Fruit fly (Drosophila melanogaster) whole organism, wandering third instar larva: ENCODE data around the gene CG5188.

Experiments
- Abd-B ChIP-seq: fragments of >200 bp; optimal IDR thresholded peaks from 2 replicates; lab custom pipeline; 2017; ENCODE audit warnings: missing biosample characterization, missing genetic modification characterization
- CG32264 ChIP-seq: fragments of 200-800 bp; sonication (Bioruptor generic); optimal IDR thresholded peaks from 2 replicates; lab custom pipeline; 2016; ENCODE audit warnings: missing biosample characterization, missing genetic modification characterization
- CG9705 ChIP-seq: fragments of 200-800 bp; sonication (Bioruptor generic); optimal IDR thresholded peaks from 2 replicates; lab custom pipeline; 2018; ENCODE audit warnings: missing biosample characterization, mild to moderate bottlenecking, missing genetic modification characterization
- CrebA ChIP-seq: fragments of 200-800 bp; sonication (Bioruptor generic); optimal IDR thresholded peaks from 2 replicates; lab custom pipeline; 2016; ENCODE audit warnings: missing biosample characterization, mild to moderate bottlenecking, missing genetic modification characterization, borderline replicate concordance
- Dfd ChIP-seq: fragments of >200 bp; optimal IDR thresholded peaks from 2 replicates; lab custom pipeline; 2017; ENCODE audit warnings: missing biosample characterization, missing genetic modification characterization
- Dif ChIP-seq: fragments of 200-275, 200-300 bp; sonication (Bioruptor generic); optimal IDR thresholded peaks from 2 replicates; lab custom pipeline; 2018; ENCODE audit warnings: missing biosample characterization, missing genetic modification characterization; ENCODE audit not compliant: partially characterized antibody
- GATAd ChIP-seq: sonication (Bioruptor generic); optimal IDR thresholded peaks from 2 replicates; lab custom pipeline; 2016; ENCODE audit warnings: missing biosample characterization, missing genetic modification characterization
- HLH106 ChIP-seq: fragments of 200-800 bp; optimal IDR thresholded peaks from 3 replicates; lab custom pipeline; 2019; ENCODE audit warnings: missing biosample characterization, mild to moderate bottlenecking, missing genetic modification characterization, moderate library complexity
- Hnf4 ChIP-seq: fragments of 200-800 bp; sonication (Bioruptor generic); optimal IDR thresholded peaks from 2 replicates; lab custom pipeline; 2016; ENCODE audit warnings: missing biosample characterization, mild to moderate bottlenecking, missing genetic modification characterization
- Hr78 ChIP-seq: fragments of >200 bp; optimal IDR thresholded peaks from 2 replicates; lab custom pipeline; 2017; ENCODE audit warnings: missing biosample characterization, missing genetic modification characterization
- Hr83 ChIP-seq: fragments of 200-300 bp; sonication (Bioruptor generic); optimal IDR thresholded peaks from 2 replicates; lab custom pipeline; 2016; ENCODE audit warnings: missing biosample characterization, mild to moderate bottlenecking, missing genetic modification characterization, moderate library complexity; ENCODE audit not compliant: poor library complexity, severe bottlenecking
- Jra ChIP-seq: sonication (Bioruptor generic); optimal IDR thresholded peaks from 2 replicates; lab custom pipeline; 2016; ENCODE audit warnings: missing biosample characterization, missing genetic modification characterization
- Mio ChIP-seq: sonication (Bioruptor generic); optimal IDR thresholded peaks from 2 replicates; lab custom pipeline; 2016; ENCODE audit warnings: missing biosample characterization, missing genetic modification characterization
- Myc ChIP-seq: fragments of >200 bp; optimal IDR thresholded peaks from 2 replicates; lab custom pipeline; 2017
- N ChIP-seq: fragments of >200 bp; optimal IDR thresholded peaks from 2 replicates; lab custom pipeline; 2018; ENCODE audit warnings: missing biosample characterization, missing external identifiers, missing genetic modification characterization
- OdsH ChIP-seq: fragments of 200-800 bp; sonication (Bioruptor generic); optimal IDR thresholded peaks from 2 replicates; lab custom pipeline; 2016; ENCODE audit warnings: missing biosample characterization, mild to moderate bottlenecking, missing genetic modification characterization
- Rel ChIP-seq, 2 experiments: fragments of 200-800 bp; sonication (Bioruptor generic) in 1 of 2; optimal IDR thresholded peaks; 2 replicates in 1 of 2; 3 replicates in 1 of 2; lab custom pipeline; 2016 to 2019; ENCODE audit warnings: mild to moderate bottlenecking in 2 of 2, missing biosample characterization in 2 of 2, missing genetic modification characterization in 2 of 2, moderate library complexity in 1 of 2
- Sp1 ChIP-seq: fragments of 200-800 bp; sonication (Bioruptor generic); optimal IDR thresholded peaks from 3 replicates; lab custom pipeline; 2019; ENCODE audit warnings: missing biosample characterization, mild to moderate bottlenecking, missing genetic modification characterization, moderate library complexity
- Vsx2 ChIP-seq: fragments of 200-300, 225-300 bp; sonication (Bioruptor generic); optimal IDR thresholded peaks from 2 replicates; lab custom pipeline; 2018; ENCODE audit warnings: missing biosample characterization, missing genetic modification characterization; ENCODE audit not compliant: partially characterized antibody
- br ChIP-seq: fragments of 200-800 bp; sonication (Bioruptor generic); optimal IDR thresholded peaks from 2 replicates; lab custom pipeline; 2016; ENCODE audit warnings: missing biosample characterization, missing genetic modification characterization
- brk ChIP-seq: fragments of 200-800 bp; sonication (Bioruptor generic); optimal IDR thresholded peaks from 2 replicates; lab custom pipeline; 2016; ENCODE audit warnings: missing biosample characterization, mild to moderate bottlenecking, missing genetic modification characterization
- dl ChIP-seq, 2 experiments: fragments of 175-275, 200-275 bp in 1 of 2; fragments of 200-275 bp in 1 of 2; sonication (Bioruptor generic); optimal IDR thresholded peaks; lab custom pipeline; 2018; ENCODE audit warnings: mild to moderate bottlenecking in 2 of 2, missing biosample characterization in 2 of 2, missing genetic modification characterization in 2 of 2, moderate library complexity in 2 of 2; ENCODE audit not compliant: partially characterized antibody in 2 of 2, insufficient read depth in 1 of 2
- dmrt93B ChIP-seq: fragments of 200-800 bp; sonication (Bioruptor generic); optimal IDR thresholded peaks from 2 replicates; lab custom pipeline; 2018; ENCODE audit warnings: missing biosample characterization, mild to moderate bottlenecking, missing genetic modification characterization
- dsf ChIP-seq: sonication (Bioruptor generic); optimal IDR thresholded peaks from 2 replicates; lab custom pipeline; 2016; ENCODE audit warnings: missing biosample characterization, missing genetic modification characterization, borderline replicate concordance
- ey ChIP-seq: fragments of 200-800 bp; sonication (Bioruptor generic); optimal IDR thresholded peaks from 2 replicates; lab custom pipeline; 2016; ENCODE audit warnings: missing biosample characterization, missing genetic modification characterization
- foxo ChIP-seq, 2 experiments: fragments of 200-800 bp; sonication (Bioruptor generic); optimal IDR thresholded peaks; 2 replicates in 1 of 2; 3 replicates in 1 of 2; lab custom pipeline; 2016 to 2017; ENCODE audit warnings: missing biosample characterization in 2 of 2, missing genetic modification characterization in 2 of 2
- fru ChIP-seq: fragments of 200-800 bp; sonication (Bioruptor generic); optimal IDR thresholded peaks from 3 replicates; lab custom pipeline; 2016; ENCODE audit warnings: missing biosample characterization, mild to moderate bottlenecking, missing genetic modification characterization
- h ChIP-seq: fragments of 200-800 bp; sonication (Bioruptor generic); optimal IDR thresholded peaks from 3 replicates; lab custom pipeline; 2016; ENCODE audit warnings: missing biosample characterization, mild to moderate bottlenecking, missing genetic modification characterization
- jim ChIP-seq: fragments of 175-275, 200-325 bp; sonication (Bioruptor generic); optimal IDR thresholded peaks from 2 replicates; lab custom pipeline; 2016; ENCODE audit warnings: missing biosample characterization, mild to moderate bottlenecking, missing genetic modification characterization
- lola ChIP-seq: fragments of >200 bp; optimal IDR thresholded peaks from 2 replicates; lab custom pipeline; 2017; ENCODE audit warnings: missing biosample characterization, missing genetic modification characterization
- pan ChIP-seq: fragments of >200 bp; optimal IDR thresholded peaks from 2 replicates; lab custom pipeline; 2017
- psq ChIP-seq: fragments of 200-800 bp; sonication (Bioruptor generic); optimal IDR thresholded peaks from 3 replicates; lab custom pipeline; 2017; ENCODE audit warnings: missing biosample characterization, mild to moderate bottlenecking, missing genetic modification characterization, moderate library complexity
- rgr ChIP-seq: fragments of 200-800 bp; sonication (Bioruptor generic); optimal IDR thresholded peaks from 3 replicates; lab custom pipeline; 2016; ENCODE audit warnings: missing biosample characterization, mild to moderate bottlenecking, missing genetic modification characterization
- sage ChIP-seq: fragments of 200-800 bp; sonication (Bioruptor generic); optimal IDR thresholded peaks from 2 replicates; lab custom pipeline; 2016; ENCODE audit warnings: missing biosample characterization, mild to moderate bottlenecking, missing genetic modification characterization
- sv ChIP-seq: fragments of 200-800 bp; sonication (Bioruptor generic); optimal IDR thresholded peaks from 3 replicates; lab custom pipeline; 2016; ENCODE audit warnings: missing biosample characterization, missing genetic modification characterization
- tai ChIP-seq: sonication (Bioruptor generic); optimal IDR thresholded peaks from 2 replicates; lab custom pipeline; 2016; ENCODE audit warnings: missing biosample characterization, missing genetic modification characterization
- usp ChIP-seq: fragments of >200 bp; optimal IDR thresholded peaks from 2 replicates; lab custom pipeline; 2017; ENCODE audit warnings: missing biosample characterization, missing genetic modification characterization
- woc ChIP-seq: sonication (Bioruptor generic); optimal IDR thresholded peaks from 2 replicates; lab custom pipeline; 2016; ENCODE audit warnings: missing biosample characterization, mild to moderate bottlenecking, missing genetic modification characterization

CG5188 gene

DNA sequence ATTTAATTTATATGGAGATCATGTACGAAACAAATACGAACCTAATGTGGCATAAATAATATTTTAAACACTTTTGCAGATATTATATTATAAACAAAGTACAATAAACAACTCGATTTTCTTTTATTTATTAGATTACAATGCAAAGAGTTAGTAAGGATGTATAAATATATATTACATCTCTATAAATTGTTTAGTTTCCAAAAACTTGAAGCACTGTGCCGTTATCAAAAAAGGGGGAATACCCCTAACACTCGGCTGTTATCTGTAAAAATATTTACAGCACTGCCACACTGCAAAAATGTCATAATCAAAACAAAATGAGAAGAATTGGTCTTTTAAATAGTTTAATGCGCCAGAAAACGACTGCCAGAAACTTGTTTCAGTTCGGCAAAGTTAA is at the start of gene CG5188:
Gene CG5188 (plus strand): TSS at position 302 of the 400 bp plus-strand sequence.
- no peak for TF ChIP-seq Rel (GFP tag; optimal IDR thresholded peaks at IDR 0.05; lab: Kevin White, UChicago)
- TF ChIP-seq Rel (tag; optimal IDR thresholded peaks at IDR 0.05; lab: Kevin White, UChicago) = peak; percentile 82
- TF ChIP-seq ey (GFP tag; lab: Kevin White, UChicago) = peak; percentile 28
- peak in 1 of 2 experiments; percentile 56 for TF ChIP-seq foxo (GFP tag; optimal IDR thresholded peaks at IDR 0.05; lab: Kevin White, UChicago)
- TF ChIP-seq OdsH (GFP tag; lab: Kevin White, UChicago) = peak; percentile 44
- TF ChIP-seq woc (GFP tag; lab: Kevin White, UChicago) = peak; percentile 41
- peak; percentile 43 for TF ChIP-seq Hnf4 (GFP tag; lab: Kevin White, UChicago)
- TF ChIP-seq Vsx2 (GFP tag; lab: Kevin White, UChicago) = no peak
- TF ChIP-seq rgr = peak; percentile 40
- TF ChIP-seq psq (GFP tag; lab: Kevin White, UChicago) = peak; percentile 72
- peak; percentile 43 for TF ChIP-seq Sp1 (GFP tag; lab: Kevin White, UChicago)
- TF ChIP-seq dmrt93B (GFP tag; lab: Kevin White, UChicago) = no peak
- TF ChIP-seq CrebA (GFP tag; lab: Kevin White, UChicago) = no peak
- peak; percentile 51 for TF ChIP-seq HLH106 (tag; lab: Kevin White, UChicago)

DNA sequence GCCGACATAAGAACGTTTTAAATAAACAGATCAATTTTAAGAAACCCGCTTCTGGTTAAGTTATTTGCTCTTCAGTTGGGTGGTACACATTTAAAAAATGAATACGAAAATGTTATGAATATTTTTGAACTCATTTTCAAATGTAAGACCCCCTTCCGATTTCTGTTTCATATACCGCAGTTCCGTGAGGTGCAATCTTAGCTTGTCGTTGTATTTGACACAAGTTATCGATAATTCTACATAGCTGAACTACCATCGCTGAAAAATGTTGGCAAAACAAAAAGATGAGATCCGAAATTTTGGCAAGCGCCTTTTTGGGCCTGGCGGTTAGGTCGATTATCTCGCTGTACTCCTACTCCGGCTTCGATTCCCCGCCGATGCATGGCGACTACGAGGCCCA is 48.8 kb upstream of the CG5188 start, which contains the start of gene gny:
Gene gny (plus strand): TSS at position 239 of the 400 bp plus-strand sequence.
- no peak for TF ChIP-seq dl (GFP tag; optimal IDR thresholded peaks at IDR 0.05; lab: Kevin White, UChicago; ENCODE audit: insufficient read depth in 1 of 2, partially characterized antibody in 2 of 2)
- TF ChIP-seq CG9705 = no peak
- no peak for TF ChIP-seq Rel (GFP tag; optimal IDR thresholded peaks at IDR 0.05; lab: Kevin White, UChicago)
- peak; percentile 1 for TF ChIP-seq Rel (tag; optimal IDR thresholded peaks at IDR 0.05; lab: Kevin White, UChicago)
- TF ChIP-seq jim = no peak
- no peak for TF ChIP-seq N (GFP tag; lab: Kevin White, UChicago)
- TF ChIP-seq CG32264 (GFP tag; lab: Kevin White, UChicago) = no peak
- TF ChIP-seq usp (GFP tag; lab: Kevin White, UChicago) = no peak

DNA sequence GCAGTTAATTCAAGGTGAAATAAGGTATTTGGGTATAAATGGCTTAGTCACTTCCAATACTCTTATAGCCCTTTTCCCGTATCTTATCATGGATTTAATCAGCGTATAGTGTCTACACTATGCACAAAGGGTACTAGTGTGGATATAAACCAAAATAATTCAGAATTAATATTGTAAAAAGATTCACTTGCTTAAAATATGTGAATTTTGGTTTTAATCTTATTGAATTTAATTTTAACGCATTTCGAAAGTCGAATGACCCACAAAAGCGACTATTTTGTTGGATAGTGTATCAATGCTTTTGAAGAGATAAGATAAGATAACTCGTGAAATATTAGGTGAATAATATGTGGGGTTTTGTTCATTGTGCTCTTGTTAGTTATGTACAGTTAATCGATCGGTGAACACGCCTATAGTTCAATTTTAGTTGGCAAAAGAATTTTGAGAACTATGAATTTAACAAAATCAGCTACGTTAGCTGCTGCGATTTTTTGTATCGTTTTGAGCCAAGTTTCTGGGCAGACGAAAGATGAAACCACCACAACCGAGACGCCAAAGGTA is 46.7 kb upstream of the CG5188 start, which contains the start of gene CG5096:
Gene CG5096 (plus strand): TSS at position 374 of the 561 bp plus-strand sequence.
- TF ChIP-seq woc (GFP tag; lab: Kevin White, UChicago) = peak; percentile 56
- no peak for TF ChIP-seq jim
- no peak for TF ChIP-seq usp (GFP tag; lab: Kevin White, UChicago)
- no peak for TF ChIP-seq Rel (GFP tag; optimal IDR thresholded peaks at IDR 0.05; lab: Kevin White, UChicago)
- TF ChIP-seq Rel (tag; optimal IDR thresholded peaks at IDR 0.05; lab: Kevin White, UChicago) = peak; percentile 96
- peak; percentile 4 for TF ChIP-seq dsf (GFP tag; lab: Kevin White, UChicago)
- peak; percentile 85 for TF ChIP-seq rgr
- TF ChIP-seq Mio (GFP tag; lab: Kevin White, UChicago) = no peak
- TF ChIP-seq GATAd (GFP tag; lab: Kevin White, UChicago) = no peak
- TF ChIP-seq Hnf4 (GFP tag; lab: Kevin White, UChicago) = peak; percentile 67
- TF ChIP-seq pan (lab: Kevin White, UChicago) = no peak
- TF ChIP-seq fru (GFP tag; lab: Kevin White, UChicago) = peak; percentile 90
- no peak for TF ChIP-seq Vsx2 (GFP tag; lab: Kevin White, UChicago)
- no peak for TF ChIP-seq N (GFP tag; lab: Kevin White, UChicago)
- peak; percentile 74 for TF ChIP-seq HLH106 (tag; lab: Kevin White, UChicago)
- TF ChIP-seq brk (GFP tag; lab: Kevin White, UChicago) = peak; percentile 69
- TF ChIP-seq tai = peak; percentile 11
- no peak for TF ChIP-seq CG9705
- TF ChIP-seq dmrt93B (GFP tag; lab: Kevin White, UChicago) = no peak
- peak; percentile 38 for TF ChIP-seq sage (GFP tag; lab: Kevin White, UChicago)
- no peak for TF ChIP-seq br (GFP tag; lab: Kevin White, UChicago)
- TF ChIP-seq CG32264 (GFP tag; lab: Kevin White, UChicago) = peak; percentile 33
- peak; percentile 80 for TF ChIP-seq Sp1 (GFP tag; lab: Kevin White, UChicago)
- TF ChIP-seq ey (GFP tag; lab: Kevin White, UChicago) = peak; percentile 80
- TF ChIP-seq h = peak; percentile 91
- no peak for TF ChIP-seq Dfd (GFP tag; lab: Kevin White, UChicago)
- TF ChIP-seq Abd-B (GFP tag; lab: Kevin White, UChicago) = no peak
- TF ChIP-seq Hr83 (GFP tag; lab: Kevin White, UChicago) = no peak
- TF ChIP-seq Dif (GFP tag; lab: Kevin White, UChicago) = no peak
- TF ChIP-seq Hr78 (GFP tag; lab: Kevin White, UChicago) = no peak
- TF ChIP-seq lola (GFP tag; lab: Kevin White, UChicago) = no peak
- TF ChIP-seq dl (GFP tag; optimal IDR thresholded peaks at IDR 0.05; lab: Kevin White, UChicago; ENCODE audit: insufficient read depth in 1 of 2, partially characterized antibody in 2 of 2) = no peak
- TF ChIP-seq sv (GFP tag; lab: Kevin White, UChicago) = peak; percentile 77
- TF ChIP-seq CrebA (GFP tag; lab: Kevin White, UChicago) = no peak
- TF ChIP-seq OdsH (GFP tag; lab: Kevin White, UChicago) = peak; percentile 84
- peak; percentile 49 to 87 for TF ChIP-seq foxo (GFP tag; optimal IDR thresholded peaks at IDR 0.05; lab: Kevin White, UChicago)
- TF ChIP-seq Jra (GFP tag; lab: Kevin White, UChicago) = peak; percentile 31
- no peak for TF ChIP-seq Myc (lab: Kevin White, UChicago)
- TF ChIP-seq psq (GFP tag; lab: Kevin White, UChicago) = peak; percentile 59
